Worm (Caenorhabditis elegans) whole organism, L4 larva: ENCODE measurements around the gene spr-2.

Source experiments
- D1046.2 ChIP-seq: fragments of 200-800 bp; sonication (Bioruptor generic); IDR thresholded peaks from 2 replicates; pipeline ENCODE4 v1.3.6; 2022; ENCODE audit warnings: missing genetic modification characterization, missing compliant biosample characterization
- F10B5.3 ChIP-seq: sonication (generic microtip); optimal IDR thresholded peaks from 2 replicates; lab custom pipeline; 2016; ENCODE audit warnings: mild to moderate bottlenecking, missing genetic modification characterization, missing compliant biosample characterization
- F44E2.7 ChIP-seq: fragments of 200-800 bp; sonication (Bioruptor generic); IDR thresholded peaks from 2 replicates; pipeline ENCODE4 v2.1.2; 2022; ENCODE audit warnings: missing genetic modification characterization, missing compliant biosample characterization
- F49E8.2 ChIP-seq: sonication (generic microtip); optimal IDR thresholded peaks from 2 replicates; lab custom pipeline; 2016; ENCODE audit warnings: missing compliant biosample characterization, mild to moderate bottlenecking, missing genetic modification characterization, borderline replicate concordance
- T20F7.1 ChIP-seq: fragments of 200-800 bp; sonication (Bioruptor generic); optimal IDR thresholded peaks from 2 replicates; lab custom pipeline; 2018; ENCODE audit warnings: mild to moderate bottlenecking, missing genetic modification characterization, missing compliant biosample characterization
- T26A8.4 ChIP-seq: fragments of 200-800 bp; sonication (Bioruptor generic); IDR thresholded peaks from 2 replicates; pipeline ENCODE4 v1.3.6; 2022; ENCODE audit warnings: missing genetic modification characterization, missing compliant biosample characterization
- Y48G9A.11 ChIP-seq: fragments of 200-800 bp; sonication (Bioruptor generic); IDR thresholded peaks from 2 replicates; pipeline ENCODE4 v1.3.6; 2022; ENCODE audit warnings: missing genetic modification reagents, missing genetic modification characterization, missing compliant biosample characterization
- ZK546.5 ChIP-seq, 2 experiments: sonication (generic microtip); optimal IDR thresholded peaks; 2 replicates each; lab custom pipeline; 2017; ENCODE audit warnings: missing biosample characterization in 2 of 2, missing genetic modification characterization in 2 of 2
- aha-1 ChIP-seq: fragments of 150-350 bp; peaks from one replicate; lab custom pipeline; 2014; ENCODE audit warnings: missing biosample characterization, missing genetic modification characterization
- aly-2 ChIP-seq: sonication (generic microtip); optimal IDR thresholded peaks from 2 replicates; lab custom pipeline; 2018; ENCODE audit warnings: missing biosample characterization, missing genetic modification characterization
- ceh-44 ChIP-seq: fragments of 200-800 bp; sonication (Bioruptor generic); IDR thresholded peaks from 2 replicates; pipeline ENCODE4 v1.3.6; 2022; ENCODE audit warnings: missing genetic modification reagents, missing genetic modification characterization, missing compliant biosample characterization
- ceh-62 ChIP-seq: sonication (generic microtip); optimal IDR thresholded peaks from 2 replicates; lab custom pipeline; 2017; ENCODE audit warnings: missing biosample characterization, missing genetic modification characterization
- ceh-82 ChIP-seq: sonication (generic microtip); optimal IDR thresholded peaks from 2 replicates; lab custom pipeline; 2017; ENCODE audit warnings: missing biosample characterization, missing genetic modification characterization
- ces-1 ChIP-seq: fragments of 150-350 bp; sonication (generic microtip); optimal IDR thresholded peaks from 4 replicates; lab custom pipeline; 2014; ENCODE audit warnings: missing biosample characterization, missing genetic modification reagents, missing genetic modification characterization
- cey-2 ChIP-seq: sonication (generic microtip); optimal IDR thresholded peaks from 3 replicates; lab custom pipeline; 2017; ENCODE audit warnings: missing genetic modification characterization, mild to moderate bottlenecking, missing compliant biosample characterization, antibody characterized with exemption, borderline replicate concordance; ENCODE audit not compliant: insufficient read depth
- daf-19 ChIP-seq: fragments of 200-800 bp; sonication (Bioruptor generic); conservative IDR thresholded peaks from 2 replicates; pipeline ENCODE4 v1.3.6; 2022; ENCODE audit warnings: missing genetic modification characterization, missing compliant biosample characterization
- dmd-6 ChIP-seq: fragments of 200-800 bp; sonication (Bioruptor generic); IDR thresholded peaks from 2 replicates; pipeline ENCODE4 v1.3.6; 2022; ENCODE audit warnings: missing genetic modification reagents, missing genetic modification characterization, missing compliant biosample characterization
- dmd-8 ChIP-seq: fragments of 200-800 bp; sonication (Bioruptor generic); IDR thresholded peaks from 2 replicates; pipeline ENCODE4 v1.3.6; 2022; ENCODE audit warnings: missing genetic modification characterization, missing compliant biosample characterization
- dpl-1 ChIP-seq: fragments of 150-350 bp; optimal IDR thresholded peaks from 2 replicates; lab custom pipeline; 2014; ENCODE audit warnings: missing biosample characterization, missing genetic modification reagents, missing genetic modification characterization
- duxl-1 ChIP-seq: sonication (generic microtip); optimal IDR thresholded peaks from 2 replicates; lab custom pipeline; 2016; ENCODE audit warnings: mild to moderate bottlenecking, missing genetic modification characterization, moderate library complexity, missing compliant biosample characterization; ENCODE audit not compliant: poor library complexity
- fkh-10 ChIP-seq: fragments of 150-350 bp; optimal IDR thresholded peaks from 2 replicates; lab custom pipeline; 2014; ENCODE audit warnings: missing biosample characterization, missing genetic modification reagents, missing genetic modification characterization
- hif-1 ChIP-seq, 2 experiments: sonication (generic microtip); optimal IDR thresholded peaks; 2 replicates each; lab custom pipeline; 2016 to 2017; ENCODE audit warnings: missing compliant biosample characterization in 2 of 2, missing genetic modification characterization in 2 of 2, missing genetic modification reagents in 2 of 2, missing genotype in 2 of 2, mild to moderate bottlenecking in 1 of 2
- lim-7 ChIP-seq: fragments of 200-800 bp; sonication (Bioruptor generic); IDR thresholded peaks from 2 replicates; pipeline ENCODE4 v1.3.6; 2022; ENCODE audit warnings: missing genetic modification characterization, missing compliant biosample characterization
- lin-13 ChIP-seq: fragments of 150-350 bp; optimal IDR thresholded peaks from 2 replicates; lab custom pipeline; 2014; ENCODE audit warnings: missing biosample characterization, missing genetic modification reagents, missing genetic modification characterization
- lin-15B ChIP-seq: fragments of 150-350 bp; sonication (generic microtip); optimal IDR thresholded peaks from 3 replicates; lab custom pipeline; 2014; ENCODE audit warnings: missing biosample characterization, missing genetic modification characterization
- lin-29 ChIP-seq: fragments of 200-800 bp; sonication (Bioruptor generic); IDR thresholded peaks from 2 replicates; pipeline ENCODE4 v1.3.6; 2022; ENCODE audit warnings: missing genetic modification reagents, missing genetic modification characterization, missing compliant biosample characterization
- lir-3 ChIP-seq: sonication (generic microtip); optimal IDR thresholded peaks from 2 replicates; lab custom pipeline; 2016; ENCODE audit warnings: mild to moderate bottlenecking, missing genetic modification characterization, missing compliant biosample characterization
- mep-1 ChIP-seq: fragments of 150-350 bp; sonication (generic microtip); optimal IDR thresholded peaks from 3 replicates; lab custom pipeline; 2014; ENCODE audit warnings: missing biosample characterization, missing genetic modification characterization
- nhr-10 ChIP-seq: fragments of 150-350 bp; optimal IDR thresholded peaks from 2 replicates; lab custom pipeline; 2014; ENCODE audit warnings: missing biosample characterization, missing genetic modification characterization
- nhr-11 ChIP-seq: fragments of 150-350 bp; optimal IDR thresholded peaks from 2 replicates; lab custom pipeline; 2014; ENCODE audit warnings: missing biosample characterization, missing genetic modification characterization
- nhr-111 ChIP-seq: fragments of 200-800 bp; sonication (Bioruptor generic); optimal IDR thresholded peaks from 2 replicates; lab custom pipeline; 2018; ENCODE audit warnings: mild to moderate bottlenecking, missing genetic modification characterization, missing compliant biosample characterization
- nhr-28 ChIP-seq: fragments of 150-350 bp; optimal IDR thresholded peaks from 2 replicates; lab custom pipeline; 2014; ENCODE audit warnings: missing biosample characterization, missing genetic modification characterization
- nhr-41 ChIP-seq: fragments of 200-800 bp; sonication (Bioruptor generic); IDR thresholded peaks from 2 replicates; pipeline ENCODE4 v1.3.6; 2022; ENCODE audit warnings: missing genetic modification reagents, missing genetic modification characterization, missing compliant biosample characterization
- nhr-48 ChIP-seq: sonication (generic microtip); optimal IDR thresholded peaks from 2 replicates; lab custom pipeline; 2016; ENCODE audit warnings: mild to moderate bottlenecking, missing genetic modification characterization, missing compliant biosample characterization
- nhr-6 ChIP-seq: fragments of 150-350 bp; optimal IDR thresholded peaks from 2 replicates; lab custom pipeline; 2014; ENCODE audit warnings: missing biosample characterization, missing genetic modification characterization
- nhr-77 ChIP-seq: fragments of 150-350 bp; optimal IDR thresholded peaks from 2 replicates; lab custom pipeline; 2014; ENCODE audit warnings: missing biosample characterization, missing genetic modification characterization
- sdz-12 ChIP-seq: fragments of 200-800 bp; sonication (Bioruptor generic); optimal IDR thresholded peaks from 2 replicates; lab custom pipeline; 2018; ENCODE audit warnings: mild to moderate bottlenecking, missing genetic modification characterization, missing compliant biosample characterization
- set-16 ChIP-seq: fragments of 200-800 bp; sonication (Bioruptor generic); IDR thresholded peaks from 2 replicates; pipeline ENCODE4 v1.3.6; 2022; ENCODE audit warnings: missing genetic modification reagents, missing genetic modification characterization, missing compliant biosample characterization
- snpc-1.2 ChIP-seq: fragments of 200-800 bp; sonication (Bioruptor generic); IDR thresholded peaks from 2 replicates; pipeline ENCODE4 v1.3.6; 2022; ENCODE audit warnings: missing genetic modification reagents, missing genetic modification characterization, missing compliant biosample characterization
- snpc-4 ChIP-seq: fragments of 150-350 bp; optimal IDR thresholded peaks from 2 replicates; lab custom pipeline; 2014; ENCODE audit warnings: missing biosample characterization, missing genetic modification characterization
- spr-3 ChIP-seq: fragments of 200-800 bp; sonication (Bioruptor generic); optimal IDR thresholded peaks from 2 replicates; lab custom pipeline; 2018; ENCODE audit warnings: mild to moderate bottlenecking, missing genetic modification characterization, missing compliant biosample characterization
- tra-1 ChIP-seq: fragments of 200-800 bp; sonication (Bioruptor generic); IDR thresholded peaks from 2 replicates; pipeline ENCODE4 v1.3.6; 2022; ENCODE audit warnings: missing genetic modification reagents, missing genetic modification characterization, missing compliant biosample characterization
- unc-130 ChIP-seq: sonication (generic microtip); optimal IDR thresholded peaks from 2 replicates; lab custom pipeline; 2016; ENCODE audit warnings: missing genetic modification reagents, missing genetic modification characterization, missing compliant biosample characterization
- unc-62 ChIP-seq, 3 experiments: fragments of 150-350 bp in 1 of 3; sonication (generic microtip); optimal IDR thresholded peaks in 2 of 3; peaks in 1 of 3; 1 replicate in 1 of 3; 2 replicates in 2 of 3; lab custom pipeline; 2014 to 2017; ENCODE audit warnings: missing biosample characterization in 3 of 3, missing genetic modification characterization in 3 of 3, missing genetic modification reagents in 3 of 3, missing genotype in 1 of 3
- zag-1 ChIP-seq: fragments of 150-350 bp; optimal IDR thresholded peaks from 2 replicates; lab custom pipeline; 2014; ENCODE audit warnings: missing biosample characterization, missing genetic modification characterization
- zip-2 ChIP-seq: fragments of 150-350 bp; optimal IDR thresholded peaks from 2 replicates; lab custom pipeline; 2014; ENCODE audit warnings: missing biosample characterization, missing genetic modification characterization
- ztf-7 ChIP-seq: fragments of 150-350 bp; optimal IDR thresholded peaks from 2 replicates; lab custom pipeline; 2014; ENCODE audit warnings: missing biosample characterization, missing genetic modification characterization

spr-2 gene

ce11 chrIV:8888525-8889026 lies 2.7 kb upstream of the spr-2 start, which contains the start of gene oma-1:
oma-1 (plus strand) TSS chrIV:8888976.
- TF ChIP-seq unc-130 (GFP tag; lab: Kevin White, UChicago) (peak; percentile 70), ceh-62 (tag; lab: Kevin White, UChicago) (no peak), duxl-1 (tag; lab: Kevin White, UChicago) (no peak), sdz-12 (GFP tag; lab: Kevin White, UChicago) (no peak), ceh-44 (GFP tag; lab: Robert Waterston, UW) (no peak), nhr-111 (GFP tag; lab: Kevin White, UChicago) (no peak), nhr-48 (tag; lab: Kevin White, UChicago) (no peak), zip-2 (tag; lab: Kevin White, UChicago) (no peak), dmd-6 (GFP tag; lab: Robert Waterston, UW) (no peak), ces-1 (GFP tag; lab: Kevin White, UChicago) (no peak), nhr-11 (tag; lab: Kevin White, UChicago) (no peak), unc-62 (GFP tag; optimal IDR thresholded peaks at IDR 0.05 in 1 of 2; lab: Kevin White, UChicago) (peak in 1 of 2 experiments; percentile 42), unc-62 (tag; optimal IDR thresholded peaks at IDR 0.05; lab: Kevin White, UChicago) (no peak), nhr-28 (no peak), F49E8.2 (tag; lab: Kevin White, UChicago) (peak; percentile 52)
- TF ChIP-seq, all 104 proteins: peak for 3

ce11 chrIV:8892558-8892957 lies 1.3 kb downstream of the spr-2 start, which contains the start of gene C27B7.2:
C27B7.2 (plus strand) TSS chrIV:8892858.
- TF ChIP-seq lin-29 (no peak), dmd-8 (GFP tag; lab: Robert Waterston, UW) (0 out of 2 replicates have a peak, but pooled peaks have one; percentile 30), Y48G9A.11 (GFP tag; lab: Robert Waterston, UW) (peak; percentile 46; the same call in 1 of the 2 replicates), aha-1 (tag; lab: Kevin White, UChicago) (peak; percentile 43), T26A8.4 (0 out of 2 replicates have a peak, but pooled peaks have one; percentile 25)
- TF ChIP-seq, all 104 proteins: peak for 4

DNA sequence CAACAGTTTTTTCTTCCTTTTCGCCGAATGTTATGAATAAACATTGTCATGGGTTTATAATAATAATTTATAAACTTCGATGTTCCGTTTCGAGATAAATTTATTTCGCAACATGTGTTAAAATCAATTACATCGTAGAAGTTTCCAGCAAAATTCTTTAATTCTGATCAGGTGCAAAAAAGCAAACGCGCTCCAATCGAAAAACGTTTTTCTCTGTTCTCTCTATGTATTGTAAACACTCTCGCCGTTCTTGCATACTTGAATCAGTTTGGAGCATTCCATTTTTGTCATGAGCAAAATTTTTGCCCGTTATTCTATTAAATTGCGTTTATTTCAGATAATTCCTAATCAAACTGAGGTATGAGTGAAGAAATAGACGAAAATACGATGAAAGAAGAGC lies 2.5 kb downstream of the spr-2 start, which contains the start of gene rad-54.L2:
TSS of gene rad-54.L2 (plus strand) at position 332 of the 400 bp plus-strand sequence.
- TF ChIP-seq daf-19 (no peak), lin-13 (GFP tag; lab: Kevin White, UChicago) (peak; percentile 4), D1046.2 (GFP tag; lab: Robert Waterston, UW) (no peak), T20F7.1 (GFP tag; lab: Kevin White, UChicago) (peak; percentile 77), F10B5.3 (no peak), lir-3 (no peak), spr-3 (GFP tag; lab: Kevin White, UChicago) (no peak), ZK546.5 (tag; optimal IDR thresholded peaks at IDR 0.05; lab: Kevin White, UChicago) (no peak), dpl-1 (GFP tag; lab: Kevin White, UChicago) (peak; percentile 59), ceh-82 (tag; lab: Kevin White, UChicago) (no peak), T26A8.4 (no peak), zag-1 (tag; lab: Kevin White, UChicago) (no peak), snpc-1.2 (GFP tag; lab: Robert Waterston, UW) (no peak), nhr-10 (tag; lab: Kevin White, UChicago) (no peak), F44E2.7 (GFP tag; lab: Robert Waterston, UW) (no peak), snpc-4 (no peak), cey-2 (tag; lab: Kevin White, UChicago) (no peak), aly-2 (tag; lab: Kevin White, UChicago) (no peak), mep-1 (peak; percentile 76), nhr-41 (no peak), nhr-77 (tag; lab: Kevin White, UChicago) (peak; percentile 46), unc-130 (GFP tag; lab: Kevin White, UChicago) (peak; percentile 24), ztf-7 (tag; lab: Kevin White, UChicago) (peak; percentile 5), tra-1 (GFP tag; lab: Robert Waterston, UW) (no peak), lim-7 (GFP tag; lab: Robert Waterston, UW) (no peak), nhr-11 (tag; lab: Kevin White, UChicago) (peak; percentile 8), set-16 (GFP tag; lab: Robert Waterston, UW) (no peak), hif-1 (tag; optimal IDR thresholded peaks at IDR 0.05; lab: Kevin White, UChicago) (peak in 1 of 2 experiments; percentile 26), lin-15B (tag; lab: Kevin White, UChicago) (peak; percentile 15), fkh-10 (GFP tag; lab: Kevin White, UChicago) (peak; percentile 1), nhr-6 (peak; percentile 52)
